Worm (Caenorhabditis elegans) whole organism, L2 larva: ENCODE results near the gene K12H6.12.

Experiments used
- lin-13 ChIP-seq: fragments of 150-350 bp; optimal IDR thresholded peaks from 2 replicates; lab custom pipeline; 2014; ENCODE audit warnings: missing biosample characterization, missing genetic modification reagents, missing genetic modification characterization
- mbf-1 ChIP-seq: sonication (generic microtip); optimal IDR thresholded peaks from 2 replicates; lab custom pipeline; 2017; ENCODE audit warnings: missing biosample characterization, missing genetic modification characterization
- nhr-237 ChIP-seq: fragments of 150-350 bp; optimal IDR thresholded peaks from 2 replicates; lab custom pipeline; 2014; ENCODE audit warnings: missing biosample characterization, missing genetic modification characterization
- sma-3 ChIP-seq: sonication (generic microtip); optimal IDR thresholded peaks from 2 replicates; lab custom pipeline; 2016; ENCODE audit warnings: missing genetic modification reagents, missing genetic modification characterization, missing compliant biosample characterization

DNA sequence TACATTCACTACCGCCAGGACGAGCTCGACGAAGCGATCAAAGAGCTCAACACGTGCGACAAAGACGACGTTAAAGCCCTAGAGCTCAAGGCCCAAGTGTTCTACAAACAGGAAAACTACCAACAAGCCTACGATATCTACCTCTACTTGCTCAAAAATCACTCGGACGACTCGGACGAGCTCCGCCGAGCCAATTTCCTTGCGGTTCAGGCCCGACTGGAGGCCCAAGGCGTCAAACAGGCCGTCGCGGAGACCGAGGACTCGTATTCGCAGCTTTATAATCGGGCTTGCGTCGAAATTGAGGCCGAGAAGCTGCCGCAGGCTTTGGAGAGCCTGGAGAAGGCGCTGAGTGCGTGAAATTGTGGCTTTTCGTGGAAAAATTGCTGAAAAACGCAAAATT is 20.1 kb upstream of the K12H6.12 start:
- TF ChIP-seq lin-13 (GFP tag; lab: Kevin White, UChicago) (no peak), mbf-1 (no peak), nhr-237 (tag; lab: Kevin White, UChicago) (no peak), sma-3 (GFP tag; lab: Kevin White, UChicago) (no peak)
